Fruit fly (Drosophila melanogaster) whole organism, embryonic: ENCODE measurements around the gene Eig71Eg.
A peak's percentile ranks its signal among the peaks of the same experiment; 100 is the strongest.

Source experiments
- Atf6 ChIP-seq: fragments of 200-800 bp; sonication (Bioruptor generic); IDR thresholded peaks from 2 replicates; pipeline ENCODE4 v1.3.6; 2022; ENCODE audit warnings: missing biosample characterization, missing genetic modification characterization
- B-H2 ChIP-seq: fragments of 200-800 bp; sonication (Bioruptor generic); optimal IDR thresholded peaks from 2 replicates; lab custom pipeline; 2018; ENCODE audit warnings: missing biosample characterization, mild to moderate bottlenecking, missing genetic modification characterization
- CG10462 ChIP-seq: fragments of 200-800 bp; sonication (Bioruptor generic); optimal IDR thresholded peaks from 2 replicates; lab custom pipeline; 2016; ENCODE audit warnings: missing biosample characterization, missing genetic modification characterization
- CG10543 ChIP-seq: fragments of 200-800 bp; sonication (Bioruptor generic); optimal IDR thresholded peaks from 3 replicates; lab custom pipeline; 2017; ENCODE audit warnings: missing biosample characterization, mild to moderate bottlenecking, missing genetic modification characterization, moderate library complexity
- CG11398 ChIP-seq: fragments of 200-800 bp; sonication (Bioruptor generic); optimal IDR thresholded peaks from 2 replicates; lab custom pipeline; 2016; ENCODE audit warnings: missing biosample characterization, missing genetic modification characterization
- CG11560 ChIP-seq: fragments of 200-800 bp; sonication (Bioruptor generic); IDR thresholded peaks from 3 replicates; pipeline ENCODE4 v1.3.6; 2022; ENCODE audit warnings: missing biosample characterization, missing genetic modification characterization
- CG12071 ChIP-seq: fragments of 200-800 bp; sonication (Bioruptor generic); optimal IDR thresholded peaks from 3 replicates; lab custom pipeline; 2018; ENCODE audit warnings: missing biosample characterization, mild to moderate bottlenecking, missing genetic modification characterization
- CG12155 ChIP-seq: fragments of 200-800 bp; sonication (Bioruptor generic); optimal IDR thresholded peaks from 3 replicates; lab custom pipeline; 2016; ENCODE audit warnings: missing biosample characterization, missing genetic modification characterization
- CG13424 ChIP-seq: fragments of 200-800 bp; sonication (Bioruptor generic); optimal IDR thresholded peaks from 2 replicates; lab custom pipeline; 2019; ENCODE audit warnings: missing biosample characterization, mild to moderate bottlenecking, missing genetic modification characterization, moderate library complexity
- CG16815 ChIP-seq: fragments of 200-800 bp; sonication (Bioruptor generic); optimal IDR thresholded peaks from 3 replicates; lab custom pipeline; 2017; ENCODE audit warnings: missing biosample characterization, mild to moderate bottlenecking, missing genetic modification characterization
- CG17385 ChIP-seq: fragments of 200-800 bp; sonication (Bioruptor generic); optimal IDR thresholded peaks from 3 replicates; lab custom pipeline; 2018; ENCODE audit warnings: missing biosample characterization, mild to moderate bottlenecking, missing genetic modification characterization
- CG18011 ChIP-seq: fragments of 200-800 bp; sonication (Bioruptor generic); optimal IDR thresholded peaks from 2 replicates; lab custom pipeline; 2017; ENCODE audit warnings: missing biosample characterization, missing genetic modification characterization, mild to moderate bottlenecking, moderate library complexity, missing genotype
- CG18764 ChIP-seq: fragments of 200-800 bp; sonication (Bioruptor generic); optimal IDR thresholded peaks from 3 replicates; lab custom pipeline; 2016; ENCODE audit warnings: missing biosample characterization, missing genetic modification characterization
- CG2678 ChIP-seq: fragments of 200-800 bp; sonication (Bioruptor generic); optimal IDR thresholded peaks from 3 replicates; lab custom pipeline; 2019; ENCODE audit warnings: missing biosample characterization, mild to moderate bottlenecking, missing genetic modification characterization, moderate library complexity
- CG4617 ChIP-seq: fragments of 200-800 bp; sonication (Bioruptor generic); optimal IDR thresholded peaks from 3 replicates; lab custom pipeline; 2016; ENCODE audit warnings: missing biosample characterization, missing genetic modification characterization, borderline replicate concordance
- CG4854 ChIP-seq: fragments of 200-800 bp; sonication (Bioruptor generic); optimal IDR thresholded peaks from 2 replicates; lab custom pipeline; 2016; ENCODE audit warnings: missing biosample characterization, missing genetic modification characterization, inconsistent platforms
- CG5180 ChIP-seq: fragments of 200-800 bp; sonication (Bioruptor generic); optimal IDR thresholded peaks from 3 replicates; lab custom pipeline; 2017; ENCODE audit warnings: missing biosample characterization, missing genetic modification characterization, mild to moderate bottlenecking, moderate library complexity, missing genetic modification reagents
- CG6689 ChIP-seq: fragments of 200-800 bp; sonication (Bioruptor generic); IDR thresholded peaks from 2 replicates; pipeline ENCODE4 v1.3.6; 2022; ENCODE audit warnings: missing biosample characterization, missing genetic modification characterization
- CG6791 ChIP-seq: fragments of 200-800 bp; sonication (Bioruptor generic); IDR thresholded peaks from 3 replicates; pipeline ENCODE4 v1.3.6; 2022; ENCODE audit warnings: missing biosample characterization, missing genetic modification characterization; ENCODE audit not compliant: partially characterized antibody
- CG7987 ChIP-seq: fragments of 200-800 bp; sonication (Bioruptor generic); optimal IDR thresholded peaks from 2 replicates; lab custom pipeline; 2018; ENCODE audit warnings: missing biosample characterization, mild to moderate bottlenecking, missing genetic modification characterization, moderate library complexity
- CG9932 ChIP-seq: fragments of 200-800 bp; sonication (Bioruptor generic); IDR thresholded peaks from 2 replicates; pipeline ENCODE4 v1.3.6; 2022; ENCODE audit warnings: missing biosample characterization, missing genetic modification characterization
- Elba2 ChIP-seq: fragments of 200-800 bp; sonication (Bioruptor generic); optimal IDR thresholded peaks from 3 replicates; lab custom pipeline; 2016; ENCODE audit warnings: missing biosample characterization, missing genetic modification characterization
- Fer2 ChIP-seq: fragments of 200-800 bp; sonication (Bioruptor generic); optimal IDR thresholded peaks from 2 replicates; lab custom pipeline; 2018; ENCODE audit warnings: missing biosample characterization, mild to moderate bottlenecking, missing genetic modification characterization, moderate library complexity
- Gsc ChIP-seq: fragments of 200-800 bp; sonication (Bioruptor generic); IDR thresholded peaks from 2 replicates; pipeline ENCODE4 v1.3.6; 2022; ENCODE audit warnings: missing biosample characterization, missing genetic modification characterization
- Hr3 ChIP-seq: fragments of 200-800 bp; sonication (Bioruptor generic); optimal IDR thresholded peaks from 3 replicates; lab custom pipeline; 2016; ENCODE audit warnings: missing biosample characterization, missing genetic modification characterization
- Kr ChIP-seq: fragments of 200-800 bp; sonication (Bioruptor generic); optimal IDR thresholded peaks from 2 replicates; lab custom pipeline; 2017; ENCODE audit warnings: missing biosample characterization, mild to moderate bottlenecking, missing genetic modification characterization
- Nf-YB ChIP-seq: fragments of 200-800 bp; sonication (Bioruptor generic); optimal IDR thresholded peaks from 3 replicates; lab custom pipeline; 2019; ENCODE audit warnings: missing biosample characterization, mild to moderate bottlenecking, missing genetic modification characterization, moderate library complexity
- PHDP ChIP-seq: fragments of 200-800 bp; sonication (Bioruptor generic); optimal IDR thresholded peaks from 3 replicates; lab custom pipeline; 2018; ENCODE audit warnings: missing biosample characterization, mild to moderate bottlenecking, missing genetic modification characterization, moderate library complexity
- Scr ChIP-seq: fragments of 200-800 bp; sonication (Bioruptor generic); IDR thresholded peaks from 2 replicates; pipeline ENCODE4 v1.3.6; 2022; ENCODE audit warnings: missing biosample characterization, missing genetic modification characterization; ENCODE audit not compliant: partially characterized antibody
- Spps ChIP-seq: fragments of 200-800 bp; sonication (Bioruptor generic); optimal IDR thresholded peaks from 2 replicates; lab custom pipeline; 2018; ENCODE audit warnings: missing biosample characterization, mild to moderate bottlenecking, missing genetic modification characterization
- Stat92E ChIP-seq, 3 experiments: fragments of >200 bp in 2 of 3; fragments of 200-800 bp in 1 of 3; sonication (Bioruptor generic) in 1 of 3; optimal IDR thresholded peaks; 2 replicates each; lab custom pipeline; 2017 to 2019; ENCODE audit warnings: missing biosample characterization in 3 of 3, missing genetic modification characterization in 3 of 3, mild to moderate bottlenecking in 1 of 3, moderate library complexity in 1 of 3
- Tbp ChIP-seq: fragments of >200 bp; optimal IDR thresholded peaks from 2 replicates; lab custom pipeline; 2018; ENCODE audit warnings: missing biosample characterization, missing genetic modification characterization
- abd-A ChIP-seq: fragments of 200-800 bp; sonication (Bioruptor generic); optimal IDR thresholded peaks from 3 replicates; lab custom pipeline; 2019; ENCODE audit warnings: missing biosample characterization, mild to moderate bottlenecking, missing genetic modification characterization, moderate library complexity
- al ChIP-seq: fragments of 200-800 bp; sonication (Bioruptor generic); IDR thresholded peaks from 2 replicates; pipeline ENCODE4 v1.3.6; 2022; ENCODE audit warnings: missing biosample characterization, missing genetic modification characterization
- bsh ChIP-seq, 2 experiments: fragments of 200-800 bp; sonication (Bioruptor generic); optimal IDR thresholded peaks; 2 replicates each; lab custom pipeline; 2017 to 2018; ENCODE audit warnings: mild to moderate bottlenecking in 2 of 2, missing biosample characterization in 2 of 2, missing genetic modification characterization in 2 of 2, moderate library complexity in 1 of 2
- btn ChIP-seq: fragments of 200-800 bp; sonication (Bioruptor generic); optimal IDR thresholded peaks from 2 replicates; lab custom pipeline; 2016; ENCODE audit warnings: missing biosample characterization, missing genetic modification characterization
- corto ChIP-seq: fragments of 200-800 bp; sonication (Bioruptor generic); optimal IDR thresholded peaks from 2 replicates; lab custom pipeline; 2016; ENCODE audit warnings: missing biosample characterization, mild to moderate bottlenecking, missing genetic modification characterization, moderate library complexity
- crol ChIP-seq: fragments of 200-800 bp; sonication (Bioruptor generic); IDR thresholded peaks from 2 replicates; pipeline ENCODE4 v1.3.6; 2022; ENCODE audit warnings: missing biosample characterization, missing genetic modification characterization
- ems ChIP-seq: fragments of 200-800 bp; sonication (Bioruptor generic); optimal IDR thresholded peaks from 3 replicates; lab custom pipeline; 2016; ENCODE audit warnings: missing biosample characterization, missing genetic modification characterization
- ftz-f1 ChIP-seq: fragments of 200-800 bp; sonication (Bioruptor generic); optimal IDR thresholded peaks from 2 replicates; lab custom pipeline; 2016; ENCODE audit warnings: missing biosample characterization, missing genetic modification characterization
- gt ChIP-seq: fragments of 200-800 bp; sonication (Bioruptor generic); IDR thresholded peaks from 2 replicates; pipeline ENCODE4 v1.3.6; 2022; ENCODE audit warnings: missing biosample characterization, missing genetic modification characterization
- hth ChIP-seq: fragments of >200 bp; optimal IDR thresholded peaks from 2 replicates; lab custom pipeline; 2017; ENCODE audit warnings: inconsistent platforms
- ind ChIP-seq: fragments of 200-800 bp; sonication (Bioruptor generic); optimal IDR thresholded peaks from 3 replicates; lab custom pipeline; 2016; ENCODE audit warnings: missing biosample characterization, missing genetic modification characterization
- knrl ChIP-seq: fragments of 200-800 bp; sonication (Bioruptor generic); IDR thresholded peaks from 3 replicates; pipeline ENCODE4 v1.3.6; 2022; ENCODE audit warnings: missing biosample characterization, missing genetic modification characterization; ENCODE audit not compliant: partially characterized antibody
- lbe ChIP-seq: fragments of 200-800 bp; sonication (Bioruptor generic); optimal IDR thresholded peaks from 2 replicates; lab custom pipeline; 2016; ENCODE audit warnings: missing biosample characterization, mild to moderate bottlenecking, missing genetic modification characterization
- luna ChIP-seq: fragments of 200-800 bp; sonication (Bioruptor generic); optimal IDR thresholded peaks from 2 replicates; lab custom pipeline; 2016; ENCODE audit warnings: missing biosample characterization, missing genetic modification characterization
- scrt ChIP-seq: fragments of 200-800 bp; sonication (Bioruptor generic); optimal IDR thresholded peaks from 2 replicates; lab custom pipeline; 2018; ENCODE audit warnings: missing biosample characterization, mild to moderate bottlenecking, missing genetic modification characterization, moderate library complexity
- slp2 ChIP-seq: fragments of 200-800 bp; sonication (Bioruptor generic); optimal IDR thresholded peaks from 2 replicates; lab custom pipeline; 2016; ENCODE audit warnings: missing biosample characterization, missing genetic modification characterization
- stc ChIP-seq: fragments of 200-800 bp; sonication (Bioruptor generic); IDR thresholded peaks from 2 replicates; pipeline ENCODE4 v1.3.6; 2022; ENCODE audit warnings: missing biosample characterization, missing genetic modification characterization
- tx ChIP-seq: fragments of 200-800 bp; sonication (Bioruptor generic); optimal IDR thresholded peaks from 2 replicates; lab custom pipeline; 2016; ENCODE audit warnings: missing biosample characterization, missing genetic modification characterization
- z ChIP-seq: fragments of 200-800 bp; sonication (Bioruptor generic); IDR thresholded peaks from 3 replicates; pipeline ENCODE4 v1.3.6; 2022; ENCODE audit warnings: missing biosample characterization, missing genetic modification characterization

Eig71Eg gene

dm6 chr3L:15616900-15617299 is 40.5 kb upstream of the Eig71Eg start:
- TF ChIP-seq CG10543 (GFP tag; lab: Kevin White, UChicago) (peak; percentile 28), scrt (peak; percentile 62), ftz-f1 (GFP tag; lab: Kevin White, UChicago) (peak; percentile 11), gt (no peak), CG7987 (GFP tag; lab: Kevin White, UChicago) (no peak), CG9932 (0 out of 2 replicates have a peak, but pooled peaks have one; percentile 31), CG12155 (GFP tag; lab: Kevin White, UChicago) (no peak), bsh (GFP tag; optimal IDR thresholded peaks at IDR 0.05; lab: Kevin White, UChicago) (no peak), CG11560 (tag; lab: Robert Waterston, UW) (0 out of 3 replicates have a peak, but pooled peaks have one; percentile 33), CG13424 (no peak), ind (GFP tag; lab: Kevin White, UChicago) (no peak), Spps (tag; lab: Kevin White, UChicago) (no peak), ems (GFP tag; lab: Kevin White, UChicago) (no peak), PHDP (no peak), z (GFP tag; lab: Robert Waterston, UW) (no peak), CG2678 (tag; lab: Kevin White, UChicago) (no peak), corto (GFP tag; lab: Kevin White, UChicago) (no peak), slp2 (GFP tag; lab: Kevin White, UChicago) (no peak), CG16815 (GFP tag; lab: Kevin White, UChicago) (no peak), Tbp (no peak), tx (GFP tag; lab: Kevin White, UChicago) (no peak), Atf6 (GFP tag; lab: Robert Waterston, UW) (no peak), CG6689 (GFP tag; lab: Robert Waterston, UW) (no peak), CG10462 (GFP tag; lab: Kevin White, UChicago) (no peak), knrl (GFP tag; lab: Robert Waterston, UW) (0 out of 3 replicates have a peak, but pooled peaks have one; percentile 24), CG12071 (peak; percentile 10), Gsc (no peak), abd-A (tag; lab: Kevin White, UChicago) (peak; percentile 98), CG18764 (GFP tag; lab: Kevin White, UChicago) (no peak), CG18011 (GFP tag; lab: Kevin White, UChicago) (no peak), CG11398 (no peak), Kr (GFP tag; lab: Kevin White, UChicago) (no peak), B-H2 (no peak), Elba2 (GFP tag; lab: Kevin White, UChicago) (no peak), btn (no peak), Hr3 (no peak), Scr (no peak), crol (GFP tag; lab: Robert Waterston, UW) (peak; percentile 67), hth (no peak), CG4617 (no peak), stc (GFP tag; lab: Robert Waterston, UW) (no peak), CG4854 (GFP tag; lab: Kevin White, UChicago) (no peak), CG5180 (no peak), Nf-YB (no peak), lbe (no peak), CG6791 (GFP tag; lab: Robert Waterston, UW) (no peak), al (GFP tag; lab: Robert Waterston, UW) (no peak), luna (GFP tag; lab: Kevin White, UChicago) (no peak), Stat92E (GFP tag; optimal IDR thresholded peaks at IDR 0.05; lab: Kevin White, UChicago) (no peak), CG17385 (GFP tag; lab: Kevin White, UChicago) (no peak), Fer2 (tag; lab: Kevin White, UChicago) (no peak)
